Worm (Caenorhabditis elegans) whole organism, dauer: ENCODE data around the gene lrx-1.

Experiments
- unc-62 ChIP-seq: sonication (generic microtip); optimal IDR thresholded peaks from 2 replicates; lab custom pipeline; 2017; ENCODE audit warnings: missing biosample characterization, missing genetic modification reagents, missing genetic modification characterization

Gene lrx-1

DNA sequence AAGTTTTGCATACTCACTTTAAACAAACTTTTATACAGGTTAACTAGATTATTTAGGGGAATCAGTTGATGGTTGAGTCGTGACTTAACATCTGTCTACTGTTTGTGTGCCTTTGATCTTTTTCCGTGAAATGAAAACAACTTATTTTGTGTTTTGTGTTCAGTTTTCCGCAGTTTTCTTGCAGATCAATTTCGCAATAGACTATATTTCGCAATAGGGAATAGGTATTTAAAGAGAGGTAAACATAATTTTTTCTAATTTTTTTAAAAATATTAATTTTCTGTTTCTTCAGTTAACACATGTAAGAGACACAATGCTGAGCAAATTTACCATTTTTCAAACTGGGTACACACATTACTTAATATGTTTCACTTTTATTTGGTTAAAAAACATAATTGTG, 9.0 kb downstream of the lrx-1 start, which contains the start of gene tbb-6:
Gene tbb-6, plus strand, starts transcription at position 155 of the 400 bp plus-strand sequence.
- TF ChIP-seq unc-62 (GFP tag; lab: Kevin White, UChicago) = no peak

ce11 chrV:12263723-12264122, 11.4 kb downstream of the lrx-1 start, which contains the start of gene ssp-35:
TSS of gene ssp-35 (minus strand) at chrV:12263823.
- no peak for TF ChIP-seq unc-62 (GFP tag; lab: Kevin White, UChicago)

- no peak for TF ChIP-seq unc-62 (GFP tag; lab: Kevin White, UChicago)
These were observed 16.9 kb downstream of the lrx-1 start, which contains the start of gene twk-24 for ce11 chrV:12269272-12269767. TSS of gene twk-24 (minus strand) at chrV:12269322.

DNA sequence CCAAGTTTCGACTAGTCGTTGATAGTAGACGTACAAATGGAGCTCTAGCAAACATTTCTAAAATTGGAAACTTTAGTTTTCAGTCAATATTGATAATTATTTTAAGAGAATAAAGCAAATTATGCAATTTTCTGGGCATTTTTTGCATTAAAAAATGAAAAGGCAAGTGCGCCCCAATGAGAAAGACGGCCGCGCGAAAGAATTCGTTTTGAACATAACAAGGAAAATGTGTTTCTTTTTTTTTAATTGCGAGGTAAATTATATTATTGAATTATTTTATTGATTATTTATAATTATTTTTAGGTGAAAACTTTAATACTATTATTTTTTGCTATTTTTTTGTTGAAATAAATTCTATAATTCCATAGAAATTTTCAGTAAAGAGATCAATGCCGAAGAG, 19.1 kb downstream of the lrx-1 start, which contains the start of the genes tsfm-1 and capg-2:
Gene tsfm-1, minus strand, starts transcription at position 57 of the 400 bp plus-strand sequence.
Gene capg-2, plus strand, starts transcription at position 379 of the 400 bp plus-strand sequence.
- no peak for TF ChIP-seq unc-62 (GFP tag; lab: Kevin White, UChicago)

DNA sequence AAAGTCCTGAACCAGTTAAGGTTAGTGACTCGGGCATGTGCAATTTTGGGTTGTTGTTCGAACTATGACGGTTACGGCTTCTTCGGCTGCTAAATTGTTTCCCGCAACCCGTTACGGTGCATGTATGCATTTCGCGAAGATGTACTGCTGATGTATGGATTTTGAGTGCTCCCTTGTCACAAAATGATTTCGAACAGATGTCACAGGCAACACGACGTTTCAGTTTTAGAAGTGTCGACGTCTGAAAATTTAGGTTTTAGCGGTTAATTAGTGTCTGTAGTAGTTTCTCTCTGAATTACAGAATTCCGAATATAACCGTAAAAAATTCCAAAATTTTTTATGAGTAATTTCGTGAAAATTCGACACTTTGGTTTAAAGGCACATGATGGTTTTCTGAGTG, 23.3 kb downstream of the lrx-1 start:
- TF ChIP-seq unc-62 (GFP tag; lab: Kevin White, UChicago) = no peak

ce11 chrV:12276946-12277345, 24.6 kb downstream of the lrx-1 start, which contains the start of gene bnc-1:
TSS of gene bnc-1 (minus strand) at chrV:12277046.
- TF ChIP-seq unc-62 (GFP tag; lab: Kevin White, UChicago) = no peak

DNA sequence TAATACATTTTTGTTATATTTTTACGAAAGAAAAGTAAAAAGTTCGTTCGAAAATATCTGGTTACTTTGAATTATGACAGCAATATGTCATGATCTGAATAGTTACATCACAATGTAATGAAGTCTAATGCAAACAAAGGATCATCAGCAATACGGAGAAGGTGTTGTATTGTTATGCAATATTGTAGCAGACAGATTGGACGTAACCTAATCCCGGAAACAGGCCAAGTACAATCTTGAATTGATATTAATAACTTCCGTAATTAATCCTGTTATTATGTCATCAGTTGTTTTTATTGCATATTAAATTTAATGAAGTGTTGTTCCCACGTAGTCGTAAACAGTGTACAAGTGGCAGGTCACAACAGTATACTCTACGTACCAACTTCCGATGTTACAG, 29.1 kb downstream of the lrx-1 start:
- no peak for TF ChIP-seq unc-62 (GFP tag; lab: Kevin White, UChicago)

DNA sequence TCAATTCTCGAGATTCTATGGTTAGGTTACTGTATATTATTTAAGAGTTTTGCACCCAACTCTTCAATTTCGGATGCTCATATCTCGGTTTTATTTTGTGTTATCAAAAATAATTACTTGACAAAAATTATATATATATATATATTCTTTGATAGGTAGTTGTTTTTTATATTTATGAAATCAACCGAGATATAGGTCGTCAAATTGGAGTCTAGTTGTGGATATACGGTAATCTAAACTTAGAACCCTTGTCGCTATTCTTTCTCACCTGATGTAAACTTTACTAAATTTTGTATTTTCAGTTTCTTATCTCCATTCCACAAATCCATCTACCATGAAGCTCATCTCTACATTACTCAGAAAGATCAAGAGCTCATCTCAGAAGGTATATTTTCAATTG, 30.8 kb downstream of the lrx-1 start, which contains the start of gene F55C5.10:
Gene F55C5.10, plus strand, starts transcription at position 301 of the 400 bp plus-strand sequence.
- no peak for TF ChIP-seq unc-62 (GFP tag; lab: Kevin White, UChicago)

- TF ChIP-seq unc-62 (GFP tag; lab: Kevin White, UChicago) = no peak
These were observed 35.3 kb downstream of the lrx-1 start for ce11 chrV:12287667-12288066.

- TF ChIP-seq unc-62 (GFP tag; lab: Kevin White, UChicago) = no peak
These were observed 36.2 kb downstream of the lrx-1 start, which contains the start of gene rskd-1 for ce11 chrV:12288577-12288976. TSS of gene rskd-1 (minus strand) at chrV:12288615.

DNA sequence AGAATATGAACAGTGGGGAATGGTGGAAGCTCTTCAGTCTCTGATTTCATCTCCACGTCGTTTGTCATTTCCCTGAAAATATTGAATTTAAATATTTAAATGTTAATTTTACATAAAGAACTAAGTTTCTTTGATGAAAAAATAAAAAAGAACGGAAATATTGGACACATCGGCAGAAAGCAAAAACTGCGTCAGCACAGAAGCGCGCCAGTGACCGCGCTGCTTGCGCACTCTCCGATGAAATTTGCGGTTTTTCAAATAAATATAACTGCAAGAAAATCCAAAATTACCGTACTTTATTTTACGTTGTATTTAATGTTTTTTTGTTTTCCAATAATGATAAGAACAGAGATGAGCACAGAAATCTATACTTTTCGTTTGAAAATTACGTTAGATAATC, 39.2 kb downstream of the lrx-1 start, which contains the start of the genes srpa-68 and srh-16:
Gene srpa-68, minus strand, starts transcription at position 72 of the 400 bp plus-strand sequence.
Gene srh-16, plus strand, starts transcription at position 275 of the 400 bp plus-strand sequence.
- no peak for TF ChIP-seq unc-62 (GFP tag; lab: Kevin White, UChicago)

- no peak for TF ChIP-seq unc-62 (GFP tag; lab: Kevin White, UChicago)
These were observed 41.7 kb downstream of the lrx-1 start for ce11 chrV:12294091-12294490.

ce11 chrV:12295015-12295414, 42.6 kb downstream of the lrx-1 start:
- no peak for TF ChIP-seq unc-62 (GFP tag; lab: Kevin White, UChicago)

- TF ChIP-seq unc-62 (GFP tag; lab: Kevin White, UChicago) = no peak
These were observed 43.1 kb downstream of the lrx-1 start for ce11 chrV:12295520-12295919.

DNA sequence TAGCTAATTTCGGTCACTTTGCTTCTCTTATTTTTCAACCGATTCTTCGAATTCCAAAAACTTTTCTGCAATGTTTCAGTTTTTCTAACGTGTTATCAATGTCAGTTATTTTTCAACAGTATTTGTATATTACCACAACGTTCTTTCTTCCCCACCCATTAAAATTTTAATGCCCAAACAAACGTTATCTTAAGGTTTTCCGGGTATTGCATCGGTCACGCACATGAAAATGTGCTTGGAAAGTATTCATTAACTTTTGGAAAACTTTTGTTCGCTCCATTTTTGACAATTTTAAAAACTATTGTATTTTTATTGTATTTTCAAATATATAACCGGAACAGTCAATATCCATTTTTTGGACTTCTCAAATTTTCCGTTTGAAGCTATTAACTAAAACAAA, 43.8 kb downstream of the lrx-1 start:
- no peak for TF ChIP-seq unc-62 (GFP tag; lab: Kevin White, UChicago)

DNA sequence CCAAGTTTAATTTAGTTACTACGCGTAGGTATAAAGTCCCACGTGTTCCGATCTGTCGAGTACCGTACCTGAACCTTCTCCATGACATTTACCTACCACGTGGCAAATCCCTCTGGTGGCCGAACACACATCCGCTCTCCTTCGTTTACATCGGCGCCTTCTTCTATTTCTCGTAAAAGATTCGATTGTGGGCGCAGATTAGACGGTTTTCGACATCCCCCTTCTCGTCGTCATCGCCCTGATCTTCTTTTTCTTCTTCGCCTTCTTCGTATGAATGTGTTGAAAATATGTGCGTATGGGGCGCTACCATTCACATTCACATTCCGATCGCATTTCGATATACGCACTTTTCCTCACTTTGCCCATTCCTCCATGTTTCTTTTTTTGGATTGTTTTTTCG, 44.4 kb downstream of the lrx-1 start:
- no peak for TF ChIP-seq unc-62 (GFP tag; lab: Kevin White, UChicago)

ce11 chrV:12298184-12298583, 45.8 kb downstream of the lrx-1 start:
- no peak for TF ChIP-seq unc-62 (GFP tag; lab: Kevin White, UChicago)
